Worm (Caenorhabditis elegans) whole organism, L4 larva: ENCODE measurements around the gene C08F8.6.

ENCODE experiments used
- F26F4.8 ChIP-seq: fragments of 200-800 bp; sonication (Bioruptor generic); conservative IDR thresholded peaks from 2 replicates; pipeline ENCODE4 v1.3.6; 2022; ENCODE audit warnings: missing genetic modification characterization, missing compliant biosample characterization
- aly-2 ChIP-seq: sonication (generic microtip); optimal IDR thresholded peaks from 2 replicates; lab custom pipeline; 2018; ENCODE audit warnings: missing biosample characterization, missing genetic modification characterization
- ama-1 ChIP-seq: fragments of 150-350 bp; optimal IDR thresholded peaks from 2 replicates; lab custom pipeline; 2014; ENCODE audit warnings: inconsistent platforms, mixed read lengths
- arid-1 ChIP-seq: fragments of 200-800 bp; sonication (Bioruptor generic); conservative IDR thresholded peaks from 2 replicates; pipeline ENCODE4 v1.3.6; 2022; ENCODE audit warnings: missing genetic modification reagents, missing genetic modification characterization, missing compliant biosample characterization
- lin-13 ChIP-seq: fragments of 150-350 bp; optimal IDR thresholded peaks from 2 replicates; lab custom pipeline; 2014; ENCODE audit warnings: missing biosample characterization, missing genetic modification reagents, missing genetic modification characterization
- nhr-28 ChIP-seq: fragments of 150-350 bp; optimal IDR thresholded peaks from 2 replicates; lab custom pipeline; 2014; ENCODE audit warnings: missing biosample characterization, missing genetic modification characterization
- nhr-76 ChIP-seq: fragments of 150-350 bp; optimal IDR thresholded peaks from 2 replicates; lab custom pipeline; 2014; ENCODE audit warnings: missing biosample characterization, missing genetic modification characterization
- snpc-4 ChIP-seq: fragments of 150-350 bp; optimal IDR thresholded peaks from 2 replicates; lab custom pipeline; 2014; ENCODE audit warnings: missing biosample characterization, missing genetic modification characterization
- unc-130 ChIP-seq: sonication (generic microtip); optimal IDR thresholded peaks from 2 replicates; lab custom pipeline; 2016; ENCODE audit warnings: missing genetic modification reagents, missing genetic modification characterization, missing compliant biosample characterization

DNA sequence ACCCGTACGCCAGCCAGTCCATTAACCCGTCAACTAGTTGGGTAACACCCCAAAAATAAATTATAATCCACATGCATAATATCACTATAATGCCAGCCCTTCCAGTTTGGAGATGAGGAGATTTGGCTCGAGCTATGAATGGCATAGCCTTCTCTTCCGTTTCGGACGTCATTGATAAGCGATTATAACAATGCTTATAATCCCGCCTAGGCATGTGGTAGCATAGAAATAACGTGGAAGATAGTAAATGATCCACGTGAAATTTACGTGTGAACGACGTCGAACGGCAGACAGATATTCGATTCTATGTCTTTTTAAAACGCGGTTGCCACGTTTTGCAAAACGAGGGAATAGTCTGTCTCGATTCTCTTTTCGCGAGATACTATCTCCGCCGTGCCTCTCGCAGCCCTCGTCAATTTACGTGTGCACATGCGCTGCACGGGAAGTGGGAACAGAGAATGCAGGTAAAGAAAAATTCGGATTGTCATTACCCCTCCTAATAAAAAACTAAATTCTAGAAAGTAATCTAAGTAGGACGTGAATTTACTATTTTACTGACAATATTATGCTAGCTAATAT lies 15.9 kb downstream of the C08F8.6 start:
- TF ChIP-seq F26F4.8 (GFP tag; lab: Robert Waterston, UW) (no peak), nhr-28 (tag; lab: Kevin White, UChicago) (peak; percentile 4), lin-13 (GFP tag; lab: Kevin White, UChicago) (no peak), arid-1 (GFP tag; lab: Robert Waterston, UW) (no peak), aly-2 (tag; lab: Kevin White, UChicago) (no peak), unc-130 (GFP tag; lab: Kevin White, UChicago) (no peak), ama-1 (lab: Kevin White, UChicago) (no peak), nhr-76 (no peak), snpc-4 (tag; lab: Kevin White, UChicago) (no peak)
